Fruit fly (Drosophila melanogaster) whole organism, pupa: ENCODE measurements around the gene CG16820.
"Not testable (repeated sequence)": the region's sequence is repeated elsewhere in the genome, so short reads cannot be mapped to it uniquely, and the experiment has no call there.

Experiments used
- CG10348 ChIP-seq: fragments of 200-800 bp; sonication (Bioruptor generic); IDR thresholded peaks from 2 replicates; pipeline ENCODE4 v1.3.6; 2022; ENCODE audit warnings: missing biosample characterization, missing genetic modification characterization
- CG12605 ChIP-seq: fragments of 200-800 bp; sonication (Bioruptor generic); IDR thresholded peaks from 2 replicates; pipeline ENCODE4 v1.3.6; 2022; ENCODE audit warnings: missing biosample characterization, missing genetic modification characterization
- CG13204 ChIP-seq: fragments of 200-800 bp; sonication (Bioruptor generic); optimal IDR thresholded peaks from 2 replicates; lab custom pipeline; 2018; ENCODE audit warnings: missing biosample characterization, mild to moderate bottlenecking, missing genetic modification characterization, moderate library complexity
- CG15710 ChIP-seq: fragments of 200-800 bp; sonication (Bioruptor generic); optimal IDR thresholded peaks from 2 replicates; lab custom pipeline; 2018; ENCODE audit warnings: missing biosample characterization, mild to moderate bottlenecking, missing genetic modification characterization, moderate library complexity
- CG4496 ChIP-seq: fragments of 200-800 bp; sonication (Bioruptor generic); IDR thresholded peaks from 3 replicates; pipeline ENCODE4 v1.3.6; 2022; ENCODE audit warnings: missing biosample characterization, missing genetic modification characterization
- CG8301 ChIP-seq: fragments of 200-800 bp; sonication (Bioruptor generic); optimal IDR thresholded peaks from 2 replicates; lab custom pipeline; 2018; ENCODE audit warnings: missing biosample characterization, mild to moderate bottlenecking, missing genetic modification characterization
- CG9948 ChIP-seq: fragments of 200-800 bp; sonication (Bioruptor generic); optimal IDR thresholded peaks from 2 replicates; lab custom pipeline; 2018; ENCODE audit warnings: missing biosample characterization, mild to moderate bottlenecking, missing genetic modification characterization, moderate library complexity
- EcR ChIP-seq: fragments of 200-800 bp; sonication (Bioruptor generic); optimal IDR thresholded peaks from 3 replicates; lab custom pipeline; 2019; ENCODE audit warnings: missing biosample characterization, missing genetic modification characterization, mild to moderate bottlenecking, moderate library complexity, missing genetic modification reagents
- Pif1A ChIP-seq: fragments of 200-800 bp; sonication (Bioruptor generic); optimal IDR thresholded peaks from 3 replicates; lab custom pipeline; 2016; ENCODE audit warnings: missing biosample characterization, missing genetic modification characterization
- Snoo ChIP-seq: fragments of 200-800 bp; sonication (Bioruptor generic); optimal IDR thresholded peaks from 3 replicates; lab custom pipeline; 2017; ENCODE audit warnings: missing biosample characterization, mild to moderate bottlenecking, missing genetic modification characterization, inconsistent platforms
- fd96Ca ChIP-seq: fragments of 200-800 bp; sonication (Bioruptor generic); IDR thresholded peaks from 3 replicates; pipeline ENCODE4 v1.3.6; 2022; ENCODE audit warnings: missing biosample characterization, missing genetic modification characterization
- gl ChIP-seq: fragments of 200-800 bp; sonication (Bioruptor generic); optimal IDR thresholded peaks from 2 replicates; lab custom pipeline; 2018; ENCODE audit warnings: missing biosample characterization, mild to moderate bottlenecking, missing genetic modification characterization

- TF ChIP-seq CG8301 (tag; lab: Kevin White, UChicago); EcR; CG10348 (GFP tag; lab: Robert Waterston, UW); CG12605 (GFP tag; lab: Robert Waterston, UW); CG15710 (tag; lab: Kevin White, UChicago); Snoo (tag; lab: Kevin White, UChicago); gl (tag; lab: Kevin White, UChicago); CG13204 (GFP tag; lab: Kevin White, UChicago); CG9948 (tag; lab: Kevin White, UChicago); Pif1A (GFP tag; lab: Kevin White, UChicago); fd96Ca (GFP tag; lab: Robert Waterston, UW): not testable (repeated sequence)
- TF ChIP-seq CG4496 (GFP tag; lab: Robert Waterston, UW), result peak; percentile 62; the same call in 1 of the 3 replicates
Measured at dm6 chr2L:13215640-13216129, 30.3 kb upstream of the CG16820 start.
